Fruit fly (Drosophila melanogaster): ENCODE results near the gene CG43095.

Gene CG43095

dm6 chr3R:22752929-22753328 lies 18.6 kb downstream of the CG43095 start:
- TF ChIP-seq CG8478 (optimal IDR thresholded peaks at IDR 0.05): no peak
- no peak for TF ChIP-seq usp (GFP tag; optimal IDR thresholded peaks at IDR 0.05)
- no peak for TF ChIP-seq psq (optimal IDR thresholded peaks at IDR 0.05)
- no peak for TF ChIP-seq EcR (GFP tag; optimal IDR thresholded peaks at IDR 0.05)
- no peak for TF ChIP-seq pan (optimal IDR thresholded peaks at IDR 0.05)
- no peak for TF ChIP-seq Dll (optimal IDR thresholded peaks at IDR 0.05)

- no peak for TF ChIP-seq EcR (GFP tag; optimal IDR thresholded peaks at IDR 0.05)
- no peak for TF ChIP-seq CG8478 (optimal IDR thresholded peaks at IDR 0.05)
- no peak for TF ChIP-seq pan (optimal IDR thresholded peaks at IDR 0.05)
- no peak for TF ChIP-seq psq (optimal IDR thresholded peaks at IDR 0.05)
Observed at dm6 chr3R:22751698-22752097, 19.9 kb downstream of the CG43095 start.

DNA sequence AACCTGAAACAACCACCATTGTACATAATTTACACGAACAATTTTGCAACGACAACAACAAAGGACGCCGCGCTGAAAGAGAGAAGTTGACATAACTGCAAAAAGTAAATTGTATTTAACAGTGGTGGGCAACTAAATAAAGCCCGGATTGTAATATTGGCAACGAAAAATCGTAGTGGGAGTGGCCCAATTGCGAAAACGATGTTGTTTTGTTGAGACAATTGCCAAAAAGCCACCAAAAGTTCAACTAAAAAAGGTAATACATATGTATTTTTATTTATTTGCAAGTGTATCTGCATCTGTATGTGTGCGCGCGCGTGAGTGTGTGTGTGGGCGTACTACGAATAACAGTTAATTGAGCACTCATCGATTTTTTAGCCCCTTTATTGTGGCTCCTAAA lies 20.5 kb downstream of the CG43095 start:
- TF ChIP-seq EcR (GFP tag; optimal IDR thresholded peaks at IDR 0.05): no peak
- TF ChIP-seq CG8478 (optimal IDR thresholded peaks at IDR 0.05): no peak
- TF ChIP-seq pan (optimal IDR thresholded peaks at IDR 0.05): no peak
- TF ChIP-seq usp (GFP tag; optimal IDR thresholded peaks at IDR 0.05): no peak
- TF ChIP-seq Dll (optimal IDR thresholded peaks at IDR 0.05): no peak
- TF ChIP-seq psq (optimal IDR thresholded peaks at IDR 0.05): no peak

DNA sequence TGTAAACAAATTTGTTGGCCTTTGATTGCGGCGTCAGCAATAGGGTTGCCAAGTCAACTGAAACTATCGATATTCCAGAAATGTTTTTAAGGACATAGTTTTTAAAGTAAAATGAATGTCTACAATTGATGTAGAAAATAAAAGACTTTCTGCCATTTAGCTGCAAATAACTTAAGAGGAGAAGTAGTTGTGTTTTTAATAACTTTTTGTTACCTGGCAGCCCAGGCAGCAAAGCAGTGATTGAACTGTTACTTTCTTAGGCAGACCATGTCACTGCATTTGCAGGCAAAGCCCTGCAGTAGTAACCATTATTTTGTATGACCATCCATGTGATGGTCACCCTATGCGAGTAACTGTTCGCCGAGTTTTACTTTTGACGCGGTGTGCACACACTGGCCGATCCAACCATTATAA lies 21.0 kb downstream of the CG43095 start, which contains the start of the genes rumi, CG7029 and Usp12-46:
rumi (minus strand) TSS at position 64 of the 414 bp plus-strand sequence.
CG7029 (plus strand) TSS at position 368 of the 414 bp plus-strand sequence.
Usp12-46 (plus strand) TSS at position 368 of the 414 bp plus-strand sequence.
- no peak for TF ChIP-seq EcR (GFP tag; optimal IDR thresholded peaks at IDR 0.05)

- TF ChIP-seq EcR (GFP tag; optimal IDR thresholded peaks at IDR 0.05) (no peak), psq (optimal IDR thresholded peaks at IDR 0.05) (no peak), CG8478 (optimal IDR thresholded peaks at IDR 0.05) (no peak), usp (GFP tag; optimal IDR thresholded peaks at IDR 0.05) (no peak), Dll (optimal IDR thresholded peaks at IDR 0.05) (no peak), pan (optimal IDR thresholded peaks at IDR 0.05) (no peak)
Observed at dm6 chr3R:22750039-22750438, 21.5 kb downstream of the CG43095 start.

dm6 chr3R:22748956-22749355 lies 22.6 kb downstream of the CG43095 start, which contains the start of gene CG31139:
TSS of gene CG31139 (minus strand) at chr3R:22749056.
- TF ChIP-seq Dll (optimal IDR thresholded peaks at IDR 0.05) (no peak), pan (optimal IDR thresholded peaks at IDR 0.05) (no peak), EcR (GFP tag; optimal IDR thresholded peaks at IDR 0.05) (no peak), psq (optimal IDR thresholded peaks at IDR 0.05) (no peak), CG8478 (optimal IDR thresholded peaks at IDR 0.05) (no peak), usp (GFP tag; optimal IDR thresholded peaks at IDR 0.05) (no peak)

DNA sequence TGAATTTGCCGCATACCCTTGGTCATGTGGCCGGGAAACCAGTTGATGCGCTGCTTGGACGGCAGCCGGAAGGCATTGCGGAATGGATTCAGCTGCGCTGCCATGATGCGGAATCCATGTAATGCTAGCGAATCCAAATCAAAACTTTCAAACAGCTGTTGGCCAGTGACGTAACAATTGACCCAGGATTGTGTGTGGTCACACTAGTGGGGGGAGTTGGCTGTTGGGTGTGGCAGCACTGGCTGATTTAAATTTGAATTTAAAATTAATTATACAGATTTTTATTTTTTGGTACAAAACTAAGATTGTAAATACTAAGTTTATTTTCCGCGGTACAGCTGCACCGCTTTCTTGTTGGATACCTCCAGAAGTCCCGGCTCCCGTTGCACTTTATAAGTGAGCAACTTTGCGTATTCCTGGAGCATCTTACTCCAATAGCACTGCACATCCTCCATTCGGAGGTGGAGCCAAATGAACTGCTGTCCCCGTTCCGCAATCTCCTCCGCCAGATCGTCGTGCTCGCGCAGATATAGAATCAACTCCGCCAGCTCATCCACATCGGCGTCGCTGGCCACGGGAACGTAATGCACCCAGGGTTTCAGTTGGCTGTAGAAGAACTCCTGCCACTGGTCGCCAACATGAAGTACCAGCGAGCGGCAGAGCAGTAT lies 24.0 kb downstream of the CG43095 start, which contains the start of gene CG17141:
CG17141 (minus strand) TSS at position 177 of the 668 bp plus-strand sequence.
- TF ChIP-seq Dll (optimal IDR thresholded peaks at IDR 0.05) (no peak), EcR (GFP tag; optimal IDR thresholded peaks at IDR 0.05) (no peak), pan (optimal IDR thresholded peaks at IDR 0.05) (no peak), usp (GFP tag; optimal IDR thresholded peaks at IDR 0.05) (no peak)

DNA sequence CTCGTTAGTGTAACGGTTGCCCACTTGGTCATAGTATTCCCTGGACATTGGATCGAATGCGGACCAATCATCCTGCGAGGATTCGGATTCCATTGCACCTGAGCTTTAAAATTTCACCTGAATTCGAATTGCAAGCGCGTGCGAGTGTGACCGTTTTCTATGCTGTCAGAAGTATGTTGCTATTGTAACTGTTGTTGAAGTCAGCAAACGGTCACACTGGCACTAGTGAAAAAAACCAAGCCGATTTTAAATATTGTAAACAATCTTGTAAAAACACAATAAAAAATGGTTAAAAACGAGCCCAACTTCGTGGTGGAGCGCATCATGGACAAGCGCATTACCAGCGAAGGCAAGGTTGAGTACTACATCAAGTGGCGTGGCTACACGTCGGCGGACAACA lies 26.1 kb downstream of the CG43095 start, which contains the start of the genes vret and HP1c:
vret (minus strand) TSS at position 150 of the 400 bp plus-strand sequence.
HP1c (plus strand) TSS at position 189 of the 400 bp plus-strand sequence.
- TF ChIP-seq CG8478 (optimal IDR thresholded peaks at IDR 0.05) (no peak), Dll (optimal IDR thresholded peaks at IDR 0.05) (no peak), usp (GFP tag; optimal IDR thresholded peaks at IDR 0.05) (no peak), EcR (GFP tag; optimal IDR thresholded peaks at IDR 0.05) (no peak), pan (optimal IDR thresholded peaks at IDR 0.05) (no peak)

- TF ChIP-seq Dll (optimal IDR thresholded peaks at IDR 0.05): no peak
- TF ChIP-seq CG8478 (optimal IDR thresholded peaks at IDR 0.05): no peak
Observed at dm6 chr3R:22740930-22741329, 30.6 kb downstream of the CG43095 start, which contains the start of the genes Dcr-1 and CG6985. TSS of gene Dcr-1 (minus strand) at chr3R:22741091. TSS of gene CG6985 (plus strand) at chr3R:22741150.

DNA sequence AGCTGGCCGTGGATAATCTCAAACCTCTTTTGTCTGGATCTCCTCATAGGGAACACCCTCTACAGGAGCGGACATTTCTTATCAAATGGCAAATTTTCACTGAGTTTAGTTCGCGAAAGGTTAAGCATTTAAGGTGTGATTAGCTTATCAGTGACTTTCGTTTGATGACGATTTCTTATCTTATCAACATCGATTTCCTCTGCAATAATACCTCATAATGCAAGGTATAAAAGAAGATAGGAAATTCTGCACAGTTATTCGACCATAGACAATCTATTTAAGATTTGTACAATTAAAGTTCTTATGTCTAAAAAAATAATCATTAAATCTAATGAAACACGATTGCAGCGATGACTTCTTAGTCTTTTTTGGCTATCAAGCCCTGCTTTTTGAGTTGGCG lies 37.8 kb downstream of the CG43095 start, which contains the start of gene Takl2:
Takl2 (minus strand) TSS at position 101 of the 400 bp plus-strand sequence.
- TF ChIP-seq CG8478 (optimal IDR thresholded peaks at IDR 0.05) (no peak), Dll (optimal IDR thresholded peaks at IDR 0.05) (no peak), usp (GFP tag; optimal IDR thresholded peaks at IDR 0.05) (no peak), pan (optimal IDR thresholded peaks at IDR 0.05) (no peak), EcR (GFP tag; optimal IDR thresholded peaks at IDR 0.05) (no peak), psq (optimal IDR thresholded peaks at IDR 0.05) (no peak)

dm6 chr3R:22732995-22733394 lies 38.6 kb downstream of the CG43095 start:
- TF ChIP-seq psq (optimal IDR thresholded peaks at IDR 0.05): no peak
- no peak for TF ChIP-seq pan (optimal IDR thresholded peaks at IDR 0.05)
- TF ChIP-seq usp (GFP tag; optimal IDR thresholded peaks at IDR 0.05): no peak
- TF ChIP-seq CG8478 (optimal IDR thresholded peaks at IDR 0.05): no peak
- TF ChIP-seq EcR (GFP tag; optimal IDR thresholded peaks at IDR 0.05): no peak
- no peak for TF ChIP-seq Dll (optimal IDR thresholded peaks at IDR 0.05)

DNA sequence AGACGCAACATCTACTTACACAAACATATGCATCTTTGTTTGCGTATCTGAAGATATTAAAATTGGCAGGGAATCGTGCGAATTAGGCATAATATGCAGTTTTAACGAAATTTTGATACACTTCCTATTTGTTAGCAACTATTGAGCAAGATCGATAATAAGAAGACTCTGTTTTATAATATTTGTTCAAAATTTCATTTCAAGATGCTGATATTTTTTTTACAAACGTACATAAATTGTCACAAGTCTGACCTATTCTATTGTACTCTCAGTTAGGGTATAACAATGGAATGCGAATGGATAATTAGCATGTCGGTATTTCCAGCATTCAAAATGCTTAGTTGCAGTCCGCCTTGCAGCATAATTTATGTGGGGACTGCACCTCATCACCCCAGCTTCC lies 43.7 kb downstream of the CG43095 start:
- TF ChIP-seq pan (optimal IDR thresholded peaks at IDR 0.05): no peak
- TF ChIP-seq Dll (optimal IDR thresholded peaks at IDR 0.05): no peak
- no peak for TF ChIP-seq psq (optimal IDR thresholded peaks at IDR 0.05)
- TF ChIP-seq usp (GFP tag; optimal IDR thresholded peaks at IDR 0.05): no peak
- TF ChIP-seq CG8478 (optimal IDR thresholded peaks at IDR 0.05): no peak
- TF ChIP-seq EcR (GFP tag; optimal IDR thresholded peaks at IDR 0.05): no peak

- no peak for TF ChIP-seq pan (optimal IDR thresholded peaks at IDR 0.05)
- no peak for TF ChIP-seq Dll (optimal IDR thresholded peaks at IDR 0.05)
- TF ChIP-seq usp (GFP tag; optimal IDR thresholded peaks at IDR 0.05): no peak
- TF ChIP-seq CG8478 (optimal IDR thresholded peaks at IDR 0.05): no peak
- TF ChIP-seq psq (optimal IDR thresholded peaks at IDR 0.05): no peak
- no peak for TF ChIP-seq EcR (GFP tag; optimal IDR thresholded peaks at IDR 0.05)
Observed at dm6 chr3R:22727456-22727833, 44.1 kb downstream of the CG43095 start.
